Worm (Caenorhabditis elegans): ENCODE results near the gene math-8.

DNA sequence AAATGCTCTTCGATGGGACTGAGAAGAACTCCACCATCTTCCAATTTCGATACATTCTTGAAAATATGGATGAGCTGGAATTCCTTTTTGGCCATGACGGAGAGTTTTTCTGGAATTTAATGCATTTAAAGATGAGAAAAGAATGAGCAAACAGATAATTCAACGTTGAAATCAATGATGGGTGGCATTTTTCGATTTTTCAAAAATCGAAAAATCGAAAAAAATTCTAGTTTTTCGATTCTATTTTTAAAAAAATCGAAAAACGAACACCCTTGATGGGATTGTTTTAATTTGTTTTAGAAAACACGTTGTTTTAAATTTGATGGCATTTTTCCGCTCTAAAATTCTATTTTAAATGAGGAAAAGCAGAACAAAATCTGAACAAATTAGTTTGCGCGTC, 23.8 kb upstream of the math-8 start, which contains the start of gene math-31:
- TF ChIP-seq tbx-11 (GFP tag; IDR thresholded peaks at IDR 0.05): no peak
- TF ChIP-seq ama-1 (optimal IDR thresholded peaks at IDR 0.05): no peak
- TF ChIP-seq hmbx-1 (tag; optimal IDR thresholded peaks at IDR 0.05): no peak
- no peak for TF ChIP-seq hmg-4 (GFP tag; optimal IDR thresholded peaks at IDR 0.05)
- no peak for TF ChIP-seq ets-7 (tag; optimal IDR thresholded peaks at IDR 0.05)
- no peak for TF ChIP-seq sea-1 (GFP tag; conservative IDR thresholded peaks at IDR 0.05)
- no peak for TF ChIP-seq B0310.2 (tag; optimal IDR thresholded peaks at IDR 0.05)
- TF ChIP-seq flt-1 (GFP tag; IDR thresholded peaks at IDR 0.05): no peak
- no peak for TF ChIP-seq hnd-1 (tag; optimal IDR thresholded peaks at IDR 0.05)
- TF ChIP-seq aly-1 (tag; optimal IDR thresholded peaks at IDR 0.05): no peak
- TF ChIP-seq pes-1 (GFP tag; IDR thresholded peaks at IDR 0.05): no peak
- no peak for TF ChIP-seq F13C5.2 (tag; optimal IDR thresholded peaks at IDR 0.05)

All from whole organism, early embryonic.